Fruit fly (Drosophila melanogaster) Kc167 (cell line): Measurements from ENCODE around the gene CG2182.

Experiments used
- Myc ChIP-seq: fragments of >200 bp; optimal IDR thresholded peaks from 2 replicates; lab custom pipeline; 2017; ENCODE audit warnings: missing external identifiers
- Sin3A ChIP-seq: fragments of >200 bp; optimal IDR thresholded peaks from 2 replicates; lab custom pipeline; 2018; ENCODE audit warnings: missing external identifiers
- h ChIP-seq: fragments of >200 bp; optimal IDR thresholded peaks from 3 replicates; lab custom pipeline; 2018; ENCODE audit warnings: missing external identifiers
- insv ChIP-seq: fragments of >200 bp; optimal IDR thresholded peaks from 3 replicates; lab custom pipeline; 2018; ENCODE audit warnings: missing external identifiers
- psq ChIP-seq: fragments of >200 bp; optimal IDR thresholded peaks from 2 replicates; lab custom pipeline; 2017; ENCODE audit warnings: missing external identifiers
- ttk ChIP-seq: sonication (Bioruptor generic); optimal IDR thresholded peaks from 2 replicates; lab custom pipeline; 2017; ENCODE audit warnings: missing external identifiers

CG2182 gene

DNA sequence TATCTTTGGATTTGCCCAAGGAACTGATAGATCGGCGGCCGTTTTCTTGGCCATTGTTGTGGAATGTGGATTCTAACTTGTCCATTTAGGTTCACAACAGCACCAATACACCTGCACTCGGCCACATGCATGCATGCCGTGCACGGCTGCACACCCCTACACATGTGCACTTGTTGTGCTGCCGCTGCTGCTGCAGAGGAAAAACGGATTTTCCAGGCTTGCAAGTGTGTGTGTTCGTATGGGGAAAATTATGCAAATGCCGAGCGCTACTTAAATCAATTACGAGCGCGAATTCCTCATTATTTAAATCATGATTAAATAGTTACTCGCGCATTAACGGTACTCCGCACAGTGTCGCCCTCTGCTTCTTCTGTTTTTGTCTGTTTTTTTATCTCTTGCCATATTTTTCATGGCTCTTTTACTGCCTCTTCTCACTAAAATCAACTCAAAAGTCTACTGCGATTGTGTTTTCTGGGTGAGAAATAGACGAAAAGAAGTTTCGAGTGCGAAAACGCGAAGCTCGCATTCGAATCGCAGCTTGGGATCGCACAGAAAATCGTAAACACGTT, 24.9 kb upstream of the CG2182 start:
- no peak for TF ChIP-seq Myc (lab: Kevin White, UChicago)
- TF ChIP-seq ttk (lab: Kevin White, UChicago): no peak
- TF ChIP-seq h (lab: Kevin White, UChicago): no peak
- no peak for TF ChIP-seq insv (lab: Kevin White, UChicago)
- no peak for TF ChIP-seq psq (lab: Kevin White, UChicago)
- no peak for TF ChIP-seq Sin3A (lab: Kevin White, UChicago)

DNA sequence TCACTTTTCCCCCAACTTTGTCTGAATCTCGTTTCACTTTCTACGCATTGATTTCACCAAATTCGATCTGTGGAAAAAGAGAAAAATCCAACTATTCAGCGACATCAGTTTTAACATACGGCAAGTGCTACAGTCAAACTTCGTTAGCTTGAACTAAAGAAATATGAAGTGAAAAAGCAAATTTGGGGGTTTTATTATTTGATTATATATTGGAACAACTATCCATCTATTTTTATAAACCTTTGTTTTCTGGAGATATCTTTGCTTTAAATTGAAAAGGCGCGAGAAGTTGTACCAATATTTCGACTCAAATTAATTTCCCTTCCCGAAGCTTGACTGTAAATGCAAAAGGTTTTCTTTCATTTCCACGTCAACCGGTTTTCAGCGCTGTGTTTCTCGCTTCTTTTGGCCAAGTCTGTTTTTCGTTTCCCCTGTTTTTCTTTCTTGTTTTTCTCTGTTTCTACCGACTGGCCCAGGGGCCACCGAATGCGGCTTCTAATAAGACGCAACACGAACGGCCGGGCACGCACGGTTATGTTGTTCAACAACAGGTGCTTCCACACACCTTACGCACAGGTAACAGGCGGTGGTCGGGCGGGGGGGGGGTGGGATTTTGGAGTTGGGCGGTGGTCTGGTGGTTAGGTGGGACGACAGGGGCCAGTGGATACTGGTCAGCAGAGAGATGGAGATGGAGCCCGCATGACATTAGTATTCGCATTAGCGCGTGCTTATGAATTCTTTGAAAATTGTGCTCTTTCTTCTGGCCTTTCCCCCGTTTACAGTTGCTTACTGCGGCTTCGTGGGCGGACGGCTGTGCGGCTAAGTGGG, 23.4 kb upstream of the CG2182 start:
- TF ChIP-seq ttk (lab: Kevin White, UChicago): no peak
- no peak for TF ChIP-seq Sin3A (lab: Kevin White, UChicago)
- no peak for TF ChIP-seq Myc (lab: Kevin White, UChicago)
- TF ChIP-seq insv (lab: Kevin White, UChicago): no peak
- no peak for TF ChIP-seq h (lab: Kevin White, UChicago)
- no peak for TF ChIP-seq psq (lab: Kevin White, UChicago)

DNA sequence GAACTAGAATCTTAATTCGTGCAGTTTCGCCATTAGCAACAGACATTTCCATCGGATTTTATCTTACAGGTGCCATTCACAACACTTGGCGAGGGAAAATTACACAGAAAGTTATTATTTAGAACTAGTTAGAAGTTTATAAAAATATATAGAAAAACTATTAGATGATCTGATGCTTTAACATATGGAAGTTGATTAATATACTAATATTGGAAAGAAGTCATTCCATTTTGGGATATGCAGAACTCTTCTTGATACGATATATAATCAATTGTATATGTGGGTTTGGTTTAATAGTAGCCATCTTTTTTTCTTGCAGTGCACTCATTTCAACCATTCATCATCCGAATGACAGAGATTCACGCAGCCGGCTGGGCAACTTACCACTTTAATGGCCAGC, 22.5 kb upstream of the CG2182 start:
- TF ChIP-seq ttk (lab: Kevin White, UChicago) (no peak), psq (lab: Kevin White, UChicago) (no peak), Sin3A (lab: Kevin White, UChicago) (no peak)

DNA sequence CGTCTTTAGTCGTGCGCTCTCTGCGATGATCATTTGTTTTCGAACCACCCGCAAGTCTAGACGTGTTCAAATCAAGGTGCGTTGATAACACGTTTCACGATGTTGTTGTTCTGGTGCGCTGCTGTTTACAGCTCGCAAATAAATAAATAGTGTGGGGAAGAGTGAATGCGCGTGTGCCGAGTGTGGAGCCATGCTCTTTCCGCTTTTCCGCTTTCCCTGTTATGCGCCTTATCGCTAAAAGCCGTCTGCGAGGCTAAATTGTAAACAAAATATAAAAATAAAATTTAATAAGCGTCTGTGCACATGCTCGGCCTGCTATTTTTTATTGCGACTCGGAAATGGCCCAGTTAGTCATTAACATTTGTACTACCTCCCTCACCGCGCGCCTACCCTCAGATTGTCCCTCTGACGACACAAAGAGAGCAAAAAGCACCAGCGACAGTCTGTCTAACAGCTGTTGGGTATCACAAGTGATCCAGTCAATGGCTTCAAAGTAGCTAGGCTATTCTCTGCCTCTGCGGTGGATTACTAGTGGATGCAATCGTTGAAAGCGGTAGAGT, 13.0 kb upstream of the CG2182 start:
- TF ChIP-seq ttk (lab: Kevin White, UChicago) (no peak), insv (lab: Kevin White, UChicago) (no peak), h (lab: Kevin White, UChicago) (no peak), psq (lab: Kevin White, UChicago) (no peak), Myc (lab: Kevin White, UChicago) (no peak), Sin3A (lab: Kevin White, UChicago) (no peak)

DNA sequence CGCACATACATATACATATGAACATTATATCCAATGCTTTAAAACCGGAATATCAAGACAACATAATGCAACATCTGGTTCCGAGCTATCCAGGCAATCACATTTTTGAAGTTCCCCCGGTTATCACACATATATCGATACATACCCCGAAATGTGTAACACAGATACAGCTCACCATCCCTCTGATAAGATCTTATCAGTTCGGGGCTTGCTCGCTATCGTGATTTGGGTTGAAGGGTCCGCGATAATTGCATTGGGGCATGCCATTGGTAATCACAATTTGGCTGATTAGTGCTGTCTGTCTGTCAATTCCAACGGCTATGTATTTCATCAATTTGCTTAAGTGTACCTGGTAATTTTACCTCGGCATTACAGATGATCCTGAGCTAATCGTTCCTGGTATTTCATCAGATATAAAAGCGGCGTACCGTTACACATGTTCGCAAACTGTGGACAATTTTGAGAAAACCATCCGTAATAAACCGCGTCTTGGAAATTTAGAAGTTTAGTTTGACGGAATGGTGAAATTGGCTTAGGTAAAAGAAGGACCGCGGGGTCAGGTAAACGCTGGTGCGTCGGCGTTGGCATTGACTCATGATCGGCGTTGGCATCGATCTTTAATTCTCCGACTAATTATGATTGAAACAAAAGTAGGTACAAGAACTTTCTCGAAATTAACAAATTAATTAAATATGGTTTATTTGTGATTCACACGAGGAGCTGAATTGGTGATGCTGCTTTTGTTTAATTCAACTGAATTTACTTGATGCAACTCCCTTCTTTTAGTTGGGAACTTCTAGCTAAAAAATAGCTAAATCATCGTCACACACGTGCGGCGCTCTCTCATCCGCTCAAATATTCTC, 12.3 kb upstream of the CG2182 start:
- no peak for TF ChIP-seq ttk (lab: Kevin White, UChicago)

DNA sequence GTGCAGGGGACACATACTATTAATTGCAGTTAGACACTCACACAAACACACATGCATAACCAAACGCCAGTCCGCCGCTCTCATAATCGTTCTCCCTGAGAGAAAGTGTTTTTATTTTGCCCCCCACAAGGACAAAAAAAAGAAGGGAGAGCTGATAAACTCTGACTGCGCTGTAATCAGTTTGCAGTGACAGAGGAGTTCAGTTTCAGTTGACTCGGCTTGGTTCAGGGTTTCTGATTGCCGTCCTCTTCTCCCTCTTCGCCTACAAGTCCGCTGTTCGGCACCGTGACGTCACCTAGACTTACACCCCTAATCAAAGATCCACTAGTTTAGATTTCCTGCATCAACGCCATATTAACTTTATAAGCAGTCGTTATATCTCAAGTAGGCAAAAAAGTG, 11.6 kb upstream of the CG2182 start:
- TF ChIP-seq Sin3A (lab: Kevin White, UChicago) (no peak), ttk (lab: Kevin White, UChicago) (no peak), psq (lab: Kevin White, UChicago) (no peak), insv (lab: Kevin White, UChicago) (no peak), Myc (lab: Kevin White, UChicago) (no peak), h (lab: Kevin White, UChicago) (no peak)

DNA sequence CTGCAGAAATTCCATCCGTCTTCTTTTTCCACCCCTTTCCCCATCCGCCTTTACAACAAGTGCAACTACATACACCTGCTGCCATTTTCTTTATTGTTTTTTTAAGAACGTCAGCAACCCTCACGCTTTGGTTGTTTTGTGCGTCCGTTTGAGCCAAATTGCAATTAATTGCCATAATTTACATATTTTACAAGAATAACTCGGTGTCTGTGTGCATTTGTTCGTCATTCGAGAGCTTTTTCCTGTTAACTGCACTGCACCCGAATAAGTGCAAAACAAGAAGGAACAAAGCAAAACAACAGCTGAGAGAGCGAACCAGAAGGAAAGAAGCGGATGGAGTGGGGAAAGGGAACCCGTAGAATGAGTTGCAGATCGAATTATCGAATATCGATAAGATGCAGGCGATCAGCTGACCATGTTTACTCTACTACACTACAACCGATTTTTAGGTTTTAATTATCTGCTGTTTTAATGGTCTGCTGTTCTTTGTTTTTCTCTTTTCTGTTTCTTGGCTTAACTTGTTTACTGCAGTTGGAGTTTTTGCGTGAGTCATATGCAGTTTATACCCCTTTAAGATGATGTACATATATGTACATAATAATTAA, 11.1 kb upstream of the CG2182 start:
- TF ChIP-seq ttk (lab: Kevin White, UChicago): no peak
- no peak for TF ChIP-seq Myc (lab: Kevin White, UChicago)
- no peak for TF ChIP-seq h (lab: Kevin White, UChicago)
- no peak for TF ChIP-seq insv (lab: Kevin White, UChicago)
- no peak for TF ChIP-seq Sin3A (lab: Kevin White, UChicago)
- TF ChIP-seq psq (lab: Kevin White, UChicago): no peak

DNA sequence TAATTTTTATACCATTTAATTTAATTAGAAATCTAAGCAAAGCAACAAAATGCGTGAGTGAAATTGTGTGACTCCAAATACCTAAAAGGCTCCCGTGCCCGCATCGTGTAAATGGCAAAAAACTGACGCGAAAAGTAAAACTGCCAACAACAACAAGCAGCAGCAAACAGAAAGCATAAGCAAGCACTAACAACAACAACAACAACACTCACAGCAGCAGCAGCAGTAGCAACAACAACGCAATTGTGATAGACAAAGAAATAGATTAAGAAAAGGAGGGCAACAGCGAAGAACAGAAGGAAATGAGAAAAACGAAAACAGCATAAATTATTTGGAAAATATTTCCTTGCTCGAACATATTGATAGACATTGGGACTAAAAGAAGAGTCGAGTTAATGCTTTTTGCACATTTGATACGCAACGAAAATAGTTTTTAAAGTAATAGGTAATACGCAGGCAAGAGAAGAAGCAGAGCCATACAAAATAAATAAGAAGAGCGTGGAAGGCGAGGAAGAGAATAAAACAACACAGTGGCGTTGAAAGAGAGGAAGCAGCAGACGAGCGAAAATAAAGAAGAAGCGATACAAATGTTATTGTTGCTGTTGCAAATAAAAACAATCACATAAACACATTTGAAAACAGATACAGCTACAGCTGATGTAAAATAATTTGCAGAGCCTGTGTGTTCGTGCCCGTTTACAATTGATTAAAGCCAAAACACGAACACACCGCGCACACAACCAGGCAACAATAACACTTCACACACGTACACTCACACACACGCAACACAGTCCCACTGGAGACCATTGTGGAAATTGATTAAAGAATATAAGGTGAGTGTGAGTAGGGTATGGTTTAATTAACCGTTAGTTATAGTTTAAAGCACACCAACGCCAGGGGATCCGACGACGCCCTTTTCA, 10.3 kb upstream of the CG2182 start:
- no peak for TF ChIP-seq Myc (lab: Kevin White, UChicago)
- TF ChIP-seq ttk (lab: Kevin White, UChicago): no peak
- TF ChIP-seq psq (lab: Kevin White, UChicago): peak; percentile 85
- no peak for TF ChIP-seq Sin3A (lab: Kevin White, UChicago)
- TF ChIP-seq insv (lab: Kevin White, UChicago): no peak

DNA sequence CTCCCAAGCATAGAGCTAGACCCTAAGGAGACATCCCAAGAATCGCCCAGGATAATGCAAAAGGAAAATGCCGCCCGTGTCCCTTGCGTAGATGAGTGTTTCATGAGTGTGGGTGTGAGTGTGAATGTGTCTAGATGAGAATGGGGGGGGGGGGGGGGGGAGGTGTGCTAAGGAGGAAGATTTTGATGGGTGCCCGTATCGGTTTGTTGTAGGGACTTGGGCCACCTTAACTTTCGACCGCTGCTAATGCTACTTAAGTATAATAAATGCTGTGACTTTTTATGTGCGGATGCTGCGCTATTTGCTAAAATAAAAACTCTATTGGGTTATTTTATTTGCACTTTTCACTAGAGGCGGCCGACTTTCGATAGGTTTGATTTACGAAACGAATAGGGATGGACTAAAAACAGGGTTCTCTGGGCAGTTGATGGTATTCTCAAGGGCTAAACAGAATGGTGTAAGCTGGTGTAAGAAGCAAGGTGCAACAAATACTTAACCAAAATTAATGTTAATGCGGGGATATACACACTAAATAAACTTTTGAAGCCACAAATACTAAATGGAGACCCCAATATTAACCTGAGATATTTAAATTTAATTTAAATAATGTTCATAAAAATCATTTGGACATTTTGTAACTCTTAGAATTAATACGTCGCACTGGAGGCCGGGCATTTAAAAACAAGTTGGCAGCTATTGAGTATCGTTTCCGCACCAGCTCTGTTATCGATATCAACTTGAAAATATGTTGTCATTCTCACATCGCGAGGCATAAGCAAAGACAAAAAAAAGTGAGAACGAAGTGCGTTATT, 9.4 kb upstream of the CG2182 start, which contains the start of the genes Xe7 and Atg17:
Xe7 (minus strand) TSS at position 407 of the 812 bp plus-strand sequence.
Atg17 (plus strand) TSS at position 786 of the 812 bp plus-strand sequence.
- TF ChIP-seq insv (lab: Kevin White, UChicago) (no peak), psq (lab: Kevin White, UChicago) (peak; percentile 60)
